Worm (Caenorhabditis elegans) whole organism, L3 larva: ENCODE data around the gene T09F3.5.

Experiments
- ZK546.5 ChIP-seq: sonication (generic microtip); optimal IDR thresholded peaks from 2 replicates; lab custom pipeline; 2017; ENCODE audit warnings: missing biosample characterization, missing genetic modification characterization
- ama-1 ChIP-seq: fragments of 150-350 bp; optimal IDR thresholded peaks from 2 replicates; lab custom pipeline; 2018
- egl-27 ChIP-seq: sonication (generic microtip); optimal IDR thresholded peaks from 4 replicates; lab custom pipeline; 2017; ENCODE audit warnings: missing biosample characterization, missing genetic modification reagents, missing genetic modification characterization
- elt-1 ChIP-seq: fragments of 150-350 bp; optimal IDR thresholded peaks from 2 replicates; lab custom pipeline; 2014; ENCODE audit warnings: missing biosample characterization, missing genetic modification characterization
- mdl-1 ChIP-seq: fragments of 150-350 bp; optimal IDR thresholded peaks from 2 replicates; lab custom pipeline; 2014; ENCODE audit warnings: missing biosample characterization, missing genetic modification characterization
- nhr-237 ChIP-seq: fragments of 150-350 bp; optimal IDR thresholded peaks from 2 replicates; lab custom pipeline; 2014; ENCODE audit warnings: missing biosample characterization, missing genetic modification characterization
- nhr-67 ChIP-seq: fragments of 150-350 bp; optimal IDR thresholded peaks from 2 replicates; lab custom pipeline; 2014; ENCODE audit warnings: missing biosample characterization, missing genetic modification characterization
- pqm-1 ChIP-seq: fragments of 150-350 bp; optimal IDR thresholded peaks from 2 replicates; lab custom pipeline; 2017; ENCODE audit warnings: missing biosample characterization, missing genetic modification characterization, inconsistent platforms
- ztf-11 ChIP-seq: fragments of 150-350 bp; optimal IDR thresholded peaks from 2 replicates; lab custom pipeline; 2014; ENCODE audit warnings: missing biosample characterization, missing genetic modification characterization

DNA sequence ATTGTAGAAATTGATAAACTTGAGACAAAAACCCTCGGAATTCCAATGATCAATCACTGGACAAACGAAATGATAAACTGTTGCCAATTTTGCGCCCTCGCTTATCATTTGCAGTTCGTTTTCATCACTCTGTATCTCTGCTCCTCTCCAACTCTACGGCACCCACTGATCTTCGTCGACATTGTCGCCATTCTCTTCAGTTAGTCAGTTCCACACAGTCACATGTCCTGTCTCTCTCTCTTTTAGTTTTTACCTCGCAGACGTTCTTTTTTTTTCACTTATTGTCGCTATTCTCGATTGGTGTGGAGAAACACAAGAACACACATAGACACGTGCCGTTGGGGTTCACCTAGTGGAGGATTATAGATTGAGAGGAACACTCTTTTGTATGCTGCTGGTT lies 7.6 kb upstream of the T09F3.5 start:
- TF ChIP-seq ZK546.5 (tag; lab: Kevin White, UChicago) (no peak), ztf-11 (no peak), pqm-1 (tag; lab: Kevin White, UChicago) (peak; percentile 83), mdl-1 (tag; lab: Kevin White, UChicago) (peak; percentile 72), nhr-67 (no peak), egl-27 (tag; lab: Kevin White, UChicago) (peak; percentile 16), ama-1 (peak; percentile 13), elt-1 (no peak), nhr-237 (no peak)
